Fruit fly (Drosophila melanogaster): Measurements from ENCODE around the gene sgg.
A peak's percentile ranks its signal among the peaks of the same experiment; 100 is the strongest.

Gene sgg

dm6 chrX:2703693-2704092 is 69.9 kb downstream of the sgg start, which contains the start of gene Ugalt (continued):
- TF ChIP-seq yki (optimal IDR thresholded peaks at IDR 0.05) (no peak), grau (tag; optimal IDR thresholded peaks at IDR 0.05) (peak; percentile 100), CG17186 (GFP tag; optimal IDR thresholded peaks at IDR 0.05) (peak; percentile 98), ap (GFP tag; IDR thresholded peaks at IDR 0.05) (peak; percentile 100), CG2889 (GFP tag; IDR thresholded peaks at IDR 0.05) (peak; percentile 100), B-H1 (GFP tag; IDR thresholded peaks at IDR 0.05) (peak; percentile 100), Rfx (GFP tag; IDR thresholded peaks at IDR 0.05) (peak; percentile 100), Deaf1 (tag; optimal IDR thresholded peaks at IDR 0.05) (peak; percentile 95), CG10462 (GFP tag; optimal IDR thresholded peaks at IDR 0.05) (peak; percentile 100), tll (GFP tag; optimal IDR thresholded peaks at IDR 0.05) (peak in 1 of 2 experiments; percentile 95), CG11560 (tag; IDR thresholded peaks at IDR 0.05) (peak; percentile 98), Camta (GFP tag; optimal IDR thresholded peaks at IDR 0.05) (peak; percentile 100), PHDP (tag; optimal IDR thresholded peaks at IDR 0.05) (peak; percentile 100), Stat92E (GFP tag; optimal IDR thresholded peaks at IDR 0.05) (peak in 1 of 3 experiments; percentile 99), Max (GFP tag; optimal IDR thresholded peaks at IDR 0.05) (peak; percentile 100), CG12299 (tag; optimal IDR thresholded peaks at IDR 0.05) (peak; percentile 100), CG18011 (GFP tag; optimal IDR thresholded peaks at IDR 0.05) (peak; percentile 95), CG12942 (GFP tag; optimal IDR thresholded peaks at IDR 0.05) (peak; percentile 100), dimm (GFP tag; IDR thresholded peaks at IDR 0.05) (peak; percentile 100), sug (tag; optimal IDR thresholded peaks at IDR 0.05) (peak; percentile 99), CG10979 (tag; optimal IDR thresholded peaks at IDR 0.05) (peak; percentile 100), CG15696 (tag; optimal IDR thresholded peaks at IDR 0.05) (peak; percentile 100), wor (GFP tag; IDR thresholded peaks at IDR 0.05) (peak; percentile 100), cas (GFP tag; IDR thresholded peaks at IDR 0.05) (peak; percentile 100), CG6175 (GFP tag; IDR thresholded peaks at IDR 0.05) (peak; percentile 100), sd (tag; optimal IDR thresholded peaks at IDR 0.05) (peak; percentile 99), Trl (optimal IDR thresholded peaks at IDR 0.05) (no peak), Trl (GFP tag; optimal IDR thresholded peaks at IDR 0.05) (peak; percentile 100), ci (GFP tag; IDR thresholded peaks at IDR 0.05) (peak; percentile 100), tup (GFP tag; optimal IDR thresholded peaks at IDR 0.05) (peak; percentile 100), CTCF (GFP tag; optimal IDR thresholded peaks at IDR 0.05) (peak; percentile 86), tin (GFP tag; optimal IDR thresholded peaks at IDR 0.05) (peak; percentile 100), eyg (GFP tag; optimal IDR thresholded peaks at IDR 0.05) (peak; percentile 100), sens-2 (GFP tag; IDR thresholded peaks at IDR 0.05) (peak; percentile 100), Chrac-16 (GFP tag; optimal IDR thresholded peaks at IDR 0.05) (peak; percentile 100), CG9609 (GFP tag; optimal IDR thresholded peaks at IDR 0.05) (peak; percentile 100), usp (GFP tag; optimal IDR thresholded peaks at IDR 0.05) (no peak), sc (optimal IDR thresholded peaks at IDR 0.05) (no peak), sc (GFP tag; optimal IDR thresholded peaks at IDR 0.05) (peak; percentile 100), Fer2 (tag; optimal IDR thresholded peaks at IDR 0.05) (peak; percentile 100), Blimp-1 (GFP tag; optimal IDR thresholded peaks at IDR 0.05) (peak; percentile 100), Hsf (GFP tag; optimal IDR thresholded peaks at IDR 0.05) (peak; percentile 100), CG17612 (GFP tag; IDR thresholded peaks at IDR 0.05) (peak; percentile 100), CG16813 (GFP tag; IDR thresholded peaks at IDR 0.05; ENCODE audit: partially characterized antibody) (no peak), MTF-1 (GFP tag; optimal IDR thresholded peaks at IDR 0.05; ENCODE audit: borderline replicate concordance) (peak; percentile 100), Awh (GFP tag; IDR thresholded peaks at IDR 0.05) (peak; percentile 100), nerfin-2 (GFP tag; IDR thresholded peaks at IDR 0.05; ENCODE audit: partially characterized antibody) (0 out of 2 replicates have a peak, but pooled peaks have one; percentile 27), Dip3 (GFP tag; optimal IDR thresholded peaks at IDR 0.05) (peak; percentile 100), CG11085 (GFP tag; IDR thresholded peaks at IDR 0.05) (peak; percentile 100), CG10366 (GFP tag; IDR thresholded peaks at IDR 0.05) (peak; percentile 100), nau (GFP tag; optimal IDR thresholded peaks at IDR 0.05) (peak; percentile 100), Abd-B (GFP tag; optimal IDR thresholded peaks at IDR 0.05) (peak; percentile 100)

Data from whole organism, embryonic.